Worm (Caenorhabditis elegans) whole organism, L3 larva: ENCODE results near the gene T19B10.12.

Source experiments
- ama-1 ChIP-seq: fragments of 150-350 bp; optimal IDR thresholded peaks from 2 replicates; lab custom pipeline; 2018
- mdl-1 ChIP-seq: fragments of 150-350 bp; optimal IDR thresholded peaks from 2 replicates; lab custom pipeline; 2014; ENCODE audit warnings: missing biosample characterization, missing genetic modification characterization
- snpc-4 ChIP-seq: fragments of 150-350 bp; optimal IDR thresholded peaks from 2 replicates; lab custom pipeline; 2014; ENCODE audit warnings: missing biosample characterization, missing genetic modification characterization

ce11 chrV:11206467-11206866, 44.4 kb upstream of the T19B10.12 start:
- no peak for TF ChIP-seq mdl-1 (tag; lab: Kevin White, UChicago)
- TF ChIP-seq ama-1 (lab: Kevin White, UChicago) = no peak
- no peak for TF ChIP-seq snpc-4 (tag; lab: Kevin White, UChicago)
